Fruit fly (Drosophila melanogaster): ENCODE data around the gene CG4119.
A peak's percentile ranks its signal among the peaks of the same experiment; 100 is the strongest.

CG4119 gene

DNA sequence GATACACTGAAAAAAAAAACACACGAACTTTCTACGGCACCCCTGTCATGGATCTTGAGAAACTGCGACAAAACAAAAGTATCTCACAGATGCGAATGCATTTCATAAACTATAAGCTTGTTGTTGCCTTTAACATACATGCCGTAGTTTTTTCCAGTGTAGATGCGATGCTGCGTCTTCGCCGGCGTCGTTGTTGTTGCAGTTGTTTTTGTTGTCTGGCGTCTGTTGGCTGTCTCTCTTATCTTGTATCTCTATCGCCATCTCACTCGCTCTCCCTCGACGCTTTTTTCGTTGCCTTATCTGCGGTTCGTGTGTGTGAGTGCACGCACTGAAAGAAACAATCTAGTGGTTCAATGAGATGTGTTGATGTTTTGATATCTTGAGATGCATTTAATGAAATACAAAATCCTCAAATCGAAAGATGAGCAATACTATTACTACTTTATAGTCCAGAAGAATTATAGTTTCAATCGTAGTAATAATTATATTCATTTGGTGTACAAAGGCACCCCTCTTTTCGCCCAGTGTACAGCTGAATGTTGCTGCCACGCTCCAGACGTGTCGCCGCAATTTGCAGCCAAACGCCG, 30.7 kb downstream of the CG4119 start (continued):
- peak; percentile 97 for TF ChIP-seq HLH3B (GFP tag; IDR thresholded peaks at IDR 0.05)
- no peak for TF ChIP-seq br (optimal IDR thresholded peaks at IDR 0.05)
- TF ChIP-seq nmo (GFP tag; optimal IDR thresholded peaks at IDR 0.05) = peak; percentile 95
- peak; percentile 94 for TF ChIP-seq fu2 (GFP tag; optimal IDR thresholded peaks at IDR 0.05)
- TF ChIP-seq H15 (GFP tag; IDR thresholded peaks at IDR 0.05) = peak; percentile 97
- TF ChIP-seq sc (optimal IDR thresholded peaks at IDR 0.05) = no peak
- peak; percentile 68 for TF ChIP-seq sc (GFP tag; optimal IDR thresholded peaks at IDR 0.05)
- peak; percentile 97 for TF ChIP-seq chn (GFP tag; optimal IDR thresholded peaks at IDR 0.05)
- TF ChIP-seq fd102C (GFP tag; optimal IDR thresholded peaks at IDR 0.05) = peak; percentile 90
- TF ChIP-seq nom (GFP tag; optimal IDR thresholded peaks at IDR 0.05) = peak; percentile 97
- TF ChIP-seq insv (GFP tag; optimal IDR thresholded peaks at IDR 0.05) = peak; percentile 50 to 69
- peak; percentile 92 for TF ChIP-seq CG12391 (tag; optimal IDR thresholded peaks at IDR 0.05)
- peak in 1 of 3 experiments; percentile 80 for TF ChIP-seq Stat92E (GFP tag; optimal IDR thresholded peaks at IDR 0.05)
- peak; percentile 95 for TF ChIP-seq en (GFP tag; optimal IDR thresholded peaks at IDR 0.05)
- TF ChIP-seq Hr39 (optimal IDR thresholded peaks at IDR 0.05) = no peak
- peak; percentile 99 for TF ChIP-seq pnt (GFP tag; optimal IDR thresholded peaks at IDR 0.05)
- TF ChIP-seq org-1 (GFP tag; optimal IDR thresholded peaks at IDR 0.05) = peak; percentile 95
- peak; percentile 86 for TF ChIP-seq CG4854 (GFP tag; optimal IDR thresholded peaks at IDR 0.05)
- TF ChIP-seq dmrt11E (tag; optimal IDR thresholded peaks at IDR 0.05) = peak; percentile 96
- TF ChIP-seq ATbp (GFP tag; optimal IDR thresholded peaks at IDR 0.05) = peak; percentile 95
- peak; percentile 92 for TF ChIP-seq zfh2 (GFP tag; optimal IDR thresholded peaks at IDR 0.05)
- peak; percentile 94 for TF ChIP-seq Gsc (GFP tag; IDR thresholded peaks at IDR 0.05)
- peak; percentile 98 for TF ChIP-seq CG8290 (GFP tag; optimal IDR thresholded peaks at IDR 0.05)
- TF ChIP-seq CG8290 (tag; optimal IDR thresholded peaks at IDR 0.05) = peak; percentile 93 to 94
- TF ChIP-seq Kr (GFP tag; optimal IDR thresholded peaks at IDR 0.05) = peak; percentile 88
- peak; percentile 97 for TF ChIP-seq Atf-2 (GFP tag; optimal IDR thresholded peaks at IDR 0.05)
- TF ChIP-seq Dek (tag; optimal IDR thresholded peaks at IDR 0.05) = peak; percentile 88
- peak; percentile 98 for TF ChIP-seq ab (GFP tag; optimal IDR thresholded peaks at IDR 0.05)
- peak; percentile 90 for TF ChIP-seq Oaz (GFP tag; IDR thresholded peaks at IDR 0.05)
- TF ChIP-seq hb (GFP tag; IDR thresholded peaks at IDR 0.05; ENCODE audit: partially characterized antibody) = no peak
- peak; percentile 98 for TF ChIP-seq vvl (GFP tag; IDR thresholded peaks at IDR 0.05)
- TF ChIP-seq gt (GFP tag; IDR thresholded peaks at IDR 0.05) = peak; percentile 83
- peak; percentile 88 for TF ChIP-seq corto (GFP tag; optimal IDR thresholded peaks at IDR 0.05)
- TF ChIP-seq Eip74EF (GFP tag; optimal IDR thresholded peaks at IDR 0.05) = peak in 1 of 2 experiments; percentile 89
- TF ChIP-seq Xbp1 (GFP tag; optimal IDR thresholded peaks at IDR 0.05) = peak; percentile 97
- peak; percentile 96 for TF ChIP-seq H2.0 (GFP tag; IDR thresholded peaks at IDR 0.05)
- TF ChIP-seq Deaf1 (tag; optimal IDR thresholded peaks at IDR 0.05) = peak; percentile 42
- TF ChIP-seq stc (GFP tag; IDR thresholded peaks at IDR 0.05) = peak; percentile 93
- TF ChIP-seq az2 (GFP tag; optimal IDR thresholded peaks at IDR 0.05) = peak; percentile 97
- peak; percentile 95 for TF ChIP-seq CG2875 (GFP tag; optimal IDR thresholded peaks at IDR 0.05)
- TF ChIP-seq YL-1 (GFP tag; optimal IDR thresholded peaks at IDR 0.05) = peak; percentile 85
- TF ChIP-seq CG15601 (tag; optimal IDR thresholded peaks at IDR 0.05) = peak; percentile 88
- peak; percentile 93 for TF ChIP-seq CG32767 (GFP tag; IDR thresholded peaks at IDR 0.05)
- TF ChIP-seq ash1 (GFP tag; optimal IDR thresholded peaks at IDR 0.05) = peak; percentile 66
- TF ChIP-seq CG42726 (GFP tag; IDR thresholded peaks at IDR 0.05; ENCODE audit: partially characterized antibody) = no peak
- TF ChIP-seq zen2 (GFP tag; IDR thresholded peaks at IDR 0.05; ENCODE audit: partially characterized antibody) = no peak
- peak; percentile 98 for TF ChIP-seq Mes4 (GFP tag; optimal IDR thresholded peaks at IDR 0.05)
- peak; percentile 94 for TF ChIP-seq CG43689 (GFP tag; IDR thresholded peaks at IDR 0.05)
- TF ChIP-seq CG18476 (GFP tag; optimal IDR thresholded peaks at IDR 0.05) = peak; percentile 96
- peak; percentile 14 for TF ChIP-seq pzg (GFP tag; optimal IDR thresholded peaks at IDR 0.05)
- TF ChIP-seq Awh (GFP tag; IDR thresholded peaks at IDR 0.05) = peak; percentile 96

Data from whole organism, embryonic.